Fruit fly (Drosophila melanogaster) whole organism, embryonic: Measurements from ENCODE around the gene CG15199.

Experiments
- Adf1 ChIP-seq: fragments of 200-800 bp; sonication (Bioruptor generic); IDR thresholded peaks from 2 replicates; pipeline ENCODE4 v1.3.6; 2022; ENCODE audit warnings: missing biosample characterization, missing genetic modification characterization
- CG10147 ChIP-seq: fragments of 200-800 bp; sonication (Bioruptor generic); optimal IDR thresholded peaks from 2 replicates; lab custom pipeline; 2019; ENCODE audit warnings: missing biosample characterization, mild to moderate bottlenecking, missing genetic modification characterization, moderate library complexity
- CG10654 ChIP-seq: fragments of 200-800 bp; sonication (Bioruptor generic); optimal IDR thresholded peaks from 2 replicates; lab custom pipeline; 2016; ENCODE audit warnings: missing biosample characterization, missing genetic modification characterization
- CG12104 ChIP-seq: fragments of 200-800 bp; sonication (Bioruptor generic); optimal IDR thresholded peaks from 3 replicates; lab custom pipeline; 2016; ENCODE audit warnings: missing biosample characterization, missing genetic modification characterization
- CG13296 ChIP-seq: fragments of 200-800 bp; sonication (Bioruptor generic); optimal IDR thresholded peaks from 3 replicates; lab custom pipeline; 2018; ENCODE audit warnings: missing biosample characterization, mild to moderate bottlenecking, missing genetic modification characterization
- CG14050 ChIP-seq: fragments of 200-800 bp; sonication (Bioruptor generic); IDR thresholded peaks from 3 replicates; pipeline ENCODE4 v1.3.6; 2022; ENCODE audit warnings: missing biosample characterization, missing genetic modification characterization
- CG1603 ChIP-seq: fragments of 200-800 bp; sonication (Bioruptor generic); optimal IDR thresholded peaks from 2 replicates; lab custom pipeline; 2019; ENCODE audit warnings: missing biosample characterization, mild to moderate bottlenecking, missing genetic modification characterization, moderate library complexity
- CG17186 ChIP-seq: fragments of 200-800 bp; sonication (Bioruptor generic); optimal IDR thresholded peaks from 3 replicates; lab custom pipeline; 2017; ENCODE audit warnings: missing biosample characterization, missing genetic modification reagents, missing genetic modification characterization
- CG18476 ChIP-seq: fragments of 200-800 bp; sonication (Bioruptor generic); optimal IDR thresholded peaks from 2 replicates; lab custom pipeline; 2016; ENCODE audit warnings: missing biosample characterization, mild to moderate bottlenecking, missing genetic modification characterization
- CG33557 ChIP-seq: fragments of 200-800 bp; sonication (Bioruptor generic); optimal IDR thresholded peaks from 2 replicates; lab custom pipeline; 2019; ENCODE audit warnings: missing biosample characterization, mild to moderate bottlenecking, missing genetic modification characterization, moderate library complexity
- CG4328 ChIP-seq: fragments of 200-800 bp; sonication (Bioruptor generic); optimal IDR thresholded peaks from 3 replicates; lab custom pipeline; 2017; ENCODE audit warnings: missing biosample characterization, missing genetic modification reagents, missing genetic modification characterization
- CG43689 ChIP-seq: fragments of 200-800 bp; sonication (Bioruptor generic); IDR thresholded peaks from 2 replicates; pipeline ENCODE4 v1.3.6; 2022; ENCODE audit warnings: missing biosample characterization, missing genetic modification characterization
- CG4617 ChIP-seq: fragments of 200-800 bp; sonication (Bioruptor generic); optimal IDR thresholded peaks from 3 replicates; lab custom pipeline; 2016; ENCODE audit warnings: missing biosample characterization, missing genetic modification characterization, borderline replicate concordance
- CG7745 ChIP-seq: fragments of 200-800 bp; sonication (Bioruptor generic); optimal IDR thresholded peaks from 2 replicates; lab custom pipeline; 2018; ENCODE audit warnings: missing biosample characterization, mild to moderate bottlenecking, missing genetic modification characterization, moderate library complexity
- CG8290 ChIP-seq, 3 experiments: fragments of 200-800 bp; sonication (Bioruptor generic); optimal IDR thresholded peaks; 2 replicates each; lab custom pipeline; 2016 to 2019; ENCODE audit warnings: missing biosample characterization in 3 of 3, missing genetic modification characterization in 3 of 3, mild to moderate bottlenecking in 2 of 3, moderate library complexity in 1 of 3
- CG9437 ChIP-seq: fragments of 200-800 bp; sonication (Bioruptor generic); optimal IDR thresholded peaks from 2 replicates; lab custom pipeline; 2018; ENCODE audit warnings: missing biosample characterization, mild to moderate bottlenecking, missing genetic modification characterization
- CG9609 ChIP-seq: fragments of 200-800 bp; sonication (Bioruptor generic); optimal IDR thresholded peaks from 3 replicates; lab custom pipeline; 2016; ENCODE audit warnings: missing biosample characterization, missing genetic modification characterization
- CG9727 ChIP-seq: fragments of 200-800 bp; sonication (Bioruptor generic); optimal IDR thresholded peaks from 3 replicates; lab custom pipeline; 2017; ENCODE audit warnings: missing biosample characterization, mild to moderate bottlenecking, missing genetic modification characterization
- Camta ChIP-seq: fragments of 200-800 bp; sonication (Bioruptor generic); optimal IDR thresholded peaks from 2 replicates; lab custom pipeline; 2016; ENCODE audit warnings: missing biosample characterization, missing genetic modification characterization
- CkIIα-i1 ChIP-seq: fragments of 200-800 bp; sonication (Bioruptor generic); IDR thresholded peaks from 2 replicates; pipeline ENCODE4 v1.3.6; 2022; ENCODE audit warnings: missing biosample characterization, missing genetic modification characterization
- CoRest ChIP-seq: fragments of 200-800 bp; sonication (Bioruptor generic); optimal IDR thresholded peaks from 3 replicates; lab custom pipeline; 2018; ENCODE audit warnings: missing biosample characterization, mild to moderate bottlenecking, missing genetic modification characterization, moderate library complexity
- D19A ChIP-seq: fragments of 200-800 bp; optimal IDR thresholded peaks from 3 replicates; lab custom pipeline; 2019; ENCODE audit warnings: missing biosample characterization, mild to moderate bottlenecking, missing genetic modification characterization, moderate library complexity
- Deaf1 ChIP-seq: fragments of 200-800 bp; optimal IDR thresholded peaks from 3 replicates; lab custom pipeline; 2019; ENCODE audit warnings: missing biosample characterization, mild to moderate bottlenecking, missing genetic modification characterization, moderate library complexity
- Fer1 ChIP-seq: fragments of 200-800 bp; sonication (Bioruptor generic); optimal IDR thresholded peaks from 2 replicates; lab custom pipeline; 2017; ENCODE audit warnings: missing biosample characterization, mild to moderate bottlenecking, missing genetic modification characterization
- Fer2 ChIP-seq: fragments of 200-800 bp; sonication (Bioruptor generic); optimal IDR thresholded peaks from 2 replicates; lab custom pipeline; 2018; ENCODE audit warnings: missing biosample characterization, mild to moderate bottlenecking, missing genetic modification characterization, moderate library complexity
- HLH3B ChIP-seq: fragments of 200-800 bp; sonication (Bioruptor generic); IDR thresholded peaks from 2 replicates; pipeline ENCODE4 v1.3.6; 2022; ENCODE audit warnings: missing biosample characterization, missing genetic modification characterization
- Hsf ChIP-seq: fragments of 200-800 bp; sonication (Bioruptor generic); optimal IDR thresholded peaks from 3 replicates; lab custom pipeline; 2016; ENCODE audit warnings: missing biosample characterization, missing genetic modification characterization
- Myb ChIP-seq: fragments of 200-800 bp; sonication (Bioruptor generic); optimal IDR thresholded peaks from 2 replicates; lab custom pipeline; 2016; ENCODE audit warnings: missing biosample characterization, missing genetic modification characterization
- NC2β ChIP-seq: fragments of 200-800 bp; sonication (Bioruptor generic); optimal IDR thresholded peaks from 2 replicates; lab custom pipeline; 2016; ENCODE audit warnings: missing biosample characterization, missing genetic modification characterization
- Nf-YA ChIP-seq: fragments of 200-800 bp; sonication (Bioruptor generic); IDR thresholded peaks from 2 replicates; pipeline ENCODE4 v1.3.6; 2022; ENCODE audit warnings: missing biosample characterization, missing genetic modification characterization
- Sox102F ChIP-seq: fragments of 200-800 bp; sonication (Bioruptor generic); optimal IDR thresholded peaks from 2 replicates; lab custom pipeline; 2018; ENCODE audit warnings: missing biosample characterization, mild to moderate bottlenecking, missing genetic modification characterization, moderate library complexity
- Sry-β ChIP-seq: fragments of 200-800 bp; sonication (Bioruptor generic); optimal IDR thresholded peaks from 2 replicates; lab custom pipeline; 2018; ENCODE audit warnings: missing biosample characterization, mild to moderate bottlenecking, missing genetic modification characterization, moderate library complexity
- ac ChIP-seq: fragments of 200-800 bp; sonication (Bioruptor generic); optimal IDR thresholded peaks from 3 replicates; lab custom pipeline; 2017; ENCODE audit warnings: missing biosample characterization, mild to moderate bottlenecking, missing genetic modification characterization
- dmrt11E ChIP-seq: fragments of 200-800 bp; sonication (Bioruptor generic); optimal IDR thresholded peaks from 3 replicates; lab custom pipeline; 2018; ENCODE audit warnings: missing biosample characterization, mild to moderate bottlenecking, missing genetic modification characterization, moderate library complexity
- fu2 ChIP-seq: fragments of 200-800 bp; sonication (Bioruptor generic); optimal IDR thresholded peaks from 2 replicates; lab custom pipeline; 2016; ENCODE audit warnings: missing biosample characterization, missing genetic modification characterization
- gem ChIP-seq: fragments of 200-800 bp; sonication (Bioruptor generic); optimal IDR thresholded peaks from 2 replicates; lab custom pipeline; 2019; ENCODE audit warnings: missing biosample characterization, mild to moderate bottlenecking, missing genetic modification characterization, moderate library complexity
- ham ChIP-seq: fragments of 200-800 bp; sonication (Bioruptor generic); IDR thresholded peaks from 2 replicates; pipeline ENCODE4 v1.3.6; 2022; ENCODE audit warnings: missing biosample characterization, missing genetic modification characterization
- hth ChIP-seq: fragments of >200 bp; optimal IDR thresholded peaks from 2 replicates; lab custom pipeline; 2017; ENCODE audit warnings: inconsistent platforms
- klu ChIP-seq: fragments of 200-800 bp; sonication (Bioruptor generic); IDR thresholded peaks from 2 replicates; pipeline ENCODE4 v1.3.6; 2022; ENCODE audit warnings: missing biosample characterization, missing genetic modification characterization
- lilli ChIP-seq: fragments of 200-800 bp; sonication (Bioruptor generic); optimal IDR thresholded peaks from 3 replicates; lab custom pipeline; 2016; ENCODE audit warnings: missing biosample characterization, missing genetic modification characterization
- lmd ChIP-seq: fragments of 200-800 bp; sonication (Bioruptor generic); IDR thresholded peaks from 2 replicates; pipeline ENCODE4 v1.3.6; 2022; ENCODE audit warnings: missing biosample characterization, missing genetic modification characterization
- mirr ChIP-seq: fragments of 200-800 bp; sonication (Bioruptor generic); optimal IDR thresholded peaks from 3 replicates; lab custom pipeline; 2018; ENCODE audit warnings: missing biosample characterization, mild to moderate bottlenecking, missing genetic modification characterization
- nerfin-2 ChIP-seq: fragments of 200-800 bp; sonication (Bioruptor generic); IDR thresholded peaks from 2 replicates; pipeline ENCODE4 v1.3.6; 2022; ENCODE audit warnings: missing biosample characterization, missing genetic modification characterization; ENCODE audit not compliant: partially characterized antibody
- onecut ChIP-seq: fragments of 200-800 bp; sonication (Bioruptor generic); IDR thresholded peaks from 2 replicates; pipeline ENCODE4 v1.3.6; 2022; ENCODE audit warnings: missing biosample characterization, missing genetic modification characterization
- pho ChIP-seq: fragments of 200-800 bp; sonication (Bioruptor generic); optimal IDR thresholded peaks from 2 replicates; lab custom pipeline; 2016; ENCODE audit warnings: missing biosample characterization, missing genetic modification characterization
- rib ChIP-seq: fragments of 200-800 bp; sonication (Bioruptor generic); IDR thresholded peaks from 2 replicates; pipeline ENCODE4 v1.3.6; 2022; ENCODE audit warnings: missing biosample characterization, missing genetic modification characterization
- schlank ChIP-seq: fragments of 200-800 bp; sonication (Bioruptor generic); optimal IDR thresholded peaks from 2 replicates; lab custom pipeline; 2018; ENCODE audit warnings: missing biosample characterization, mild to moderate bottlenecking, missing genetic modification characterization
- slou ChIP-seq: fragments of 200-800 bp; sonication (Bioruptor generic); optimal IDR thresholded peaks from 3 replicates; lab custom pipeline; 2016; ENCODE audit warnings: missing biosample characterization, missing genetic modification characterization
- trem ChIP-seq: fragments of 200-800 bp; optimal IDR thresholded peaks from 3 replicates; lab custom pipeline; 2019; ENCODE audit warnings: missing biosample characterization, mild to moderate bottlenecking, missing genetic modification characterization, moderate library complexity
- wor ChIP-seq: fragments of 200-800 bp; sonication (Bioruptor generic); IDR thresholded peaks from 2 replicates; pipeline ENCODE4 v1.3.6; 2022; ENCODE audit warnings: missing biosample characterization, missing genetic modification characterization
- yki ChIP-seq: fragments of >200 bp; optimal IDR thresholded peaks from 3 replicates; lab custom pipeline; 2018
- z ChIP-seq: fragments of 200-800 bp; sonication (Bioruptor generic); IDR thresholded peaks from 3 replicates; pipeline ENCODE4 v1.3.6; 2022; ENCODE audit warnings: missing biosample characterization, missing genetic modification characterization

Gene CG15199

DNA sequence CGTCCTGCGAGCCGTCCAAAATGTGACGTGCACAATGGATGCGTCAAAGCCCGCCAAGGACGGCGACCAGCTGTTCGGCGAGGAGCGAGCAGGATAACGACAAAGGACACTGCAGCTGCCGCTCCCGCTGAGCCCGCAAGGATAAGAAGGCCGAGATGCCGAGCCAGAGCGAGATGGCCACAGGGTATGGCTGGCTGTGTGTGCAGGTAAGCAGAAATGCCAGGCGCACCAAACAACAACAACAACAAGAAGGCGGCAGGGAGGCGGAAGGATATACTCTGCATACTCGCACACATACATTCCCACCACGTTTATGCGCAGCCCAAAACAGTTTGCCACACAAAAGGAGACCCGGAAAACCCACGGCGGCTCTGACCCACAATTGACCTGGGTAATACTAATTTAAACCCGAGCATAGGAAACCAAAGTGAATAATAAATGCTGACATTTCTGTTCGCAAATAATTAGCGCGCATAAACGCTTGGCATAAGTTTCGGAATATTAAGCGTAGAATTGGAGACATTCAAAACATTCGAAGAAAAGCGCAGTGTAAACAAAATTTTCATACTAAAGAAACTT is 5.1 kb upstream of the CG15199 start (continued):
- TF ChIP-seq mirr (GFP tag; lab: Kevin White, UChicago) (no peak), CG10654 (GFP tag; lab: Kevin White, UChicago) (no peak), CG13296 (GFP tag; lab: Kevin White, UChicago) (no peak), CkIIα-i1 (GFP tag; lab: Robert Waterston, UW) (no peak), lilli (GFP tag; lab: Kevin White, UChicago) (peak; percentile 4), dmrt11E (tag; lab: Kevin White, UChicago) (peak; percentile 34), CG10147 (peak; percentile 12), CG14050 (GFP tag; lab: Robert Waterston, UW) (no peak), hth (lab: Kevin White, UChicago) (no peak), CG18476 (GFP tag; lab: Kevin White, UChicago) (no peak), CG9609 (no peak), Myb (GFP tag; lab: Kevin White, UChicago) (no peak), Camta (GFP tag; lab: Kevin White, UChicago) (no peak), schlank (no peak), onecut (GFP tag; lab: Robert Waterston, UW) (no peak), Sry-β (GFP tag; lab: Kevin White, UChicago) (no peak), D19A (tag; lab: Kevin White, UChicago) (peak; percentile 12), Fer2 (no peak), CG7745 (tag; lab: Kevin White, UChicago) (no peak), HLH3B (GFP tag; lab: Robert Waterston, UW) (no peak), CG9437 (GFP tag; lab: Kevin White, UChicago) (no peak), Hsf (no peak), CG33557 (GFP tag; lab: Kevin White, UChicago) (no peak), klu (no peak), CG12104 (GFP tag; lab: Kevin White, UChicago) (no peak), CG4328 (GFP tag; lab: Kevin White, UChicago) (no peak), CG17186 (GFP tag; lab: Kevin White, UChicago) (no peak), Fer1 (GFP tag; lab: Kevin White, UChicago) (peak; percentile 34), gem (tag; lab: Kevin White, UChicago) (peak; percentile 44), Deaf1 (tag; lab: Kevin White, UChicago) (no peak), ac (peak; percentile 69), CG8290 (GFP tag; optimal IDR thresholded peaks at IDR 0.05; lab: Kevin White, UChicago) (no peak), CG8290 (tag; optimal IDR thresholded peaks at IDR 0.05; lab: Kevin White, UChicago) (no peak), Adf1 (GFP tag; lab: Robert Waterston, UW) (no peak), ham (no peak), z (GFP tag; lab: Robert Waterston, UW) (no peak), nerfin-2 (no peak), CG9727 (GFP tag; lab: Kevin White, UChicago) (peak; percentile 49), trem (no peak), CG1603 (tag; lab: Kevin White, UChicago) (peak; percentile 19), lmd (peak; percentile 24; the same call in 1 of the 2 replicates), yki (no peak), wor (GFP tag; lab: Robert Waterston, UW) (no peak), Sox102F (no peak), pho (GFP tag; lab: Kevin White, UChicago) (no peak), fu2 (GFP tag; lab: Kevin White, UChicago) (no peak), CoRest (tag; lab: Kevin White, UChicago) (no peak), CG4617 (no peak), slou (GFP tag; lab: Kevin White, UChicago) (no peak), CG43689 (no peak), NC2β (no peak), rib (GFP tag; lab: Robert Waterston, UW) (no peak), Nf-YA (GFP tag; lab: Robert Waterston, UW) (no peak)
